Fruit fly (Drosophila melanogaster) whole organism, embryonic: ENCODE results near the gene cher.

Experiments
- Atf-2 ChIP-seq: fragments of 200-800 bp; sonication (Bioruptor generic); optimal IDR thresholded peaks from 2 replicates; lab custom pipeline; 2016; ENCODE audit warnings: missing biosample characterization, missing genetic modification characterization
- Awh ChIP-seq: fragments of 200-800 bp; sonication (Bioruptor generic); IDR thresholded peaks from 2 replicates; pipeline ENCODE4, ENCODE4 v1.3.6; 2022; ENCODE audit warnings: missing biosample characterization, missing genetic modification characterization
- CG13123 ChIP-seq: fragments of 200-800 bp; sonication (Bioruptor generic); optimal IDR thresholded peaks from 2 replicates; lab custom pipeline; 2016; ENCODE audit warnings: missing biosample characterization, missing genetic modification characterization
- CG13296 ChIP-seq: fragments of 200-800 bp; sonication (Bioruptor generic); optimal IDR thresholded peaks from 3 replicates; lab custom pipeline; 2018; ENCODE audit warnings: missing biosample characterization, mild to moderate bottlenecking, missing genetic modification characterization
- CG14965 ChIP-seq: fragments of 200-800 bp; sonication (Bioruptor generic); optimal IDR thresholded peaks from 2 replicates; lab custom pipeline; 2016; ENCODE audit warnings: missing biosample characterization, missing genetic modification characterization, borderline replicate concordance
- CG1792 ChIP-seq: fragments of 200-800 bp; sonication (Bioruptor generic); optimal IDR thresholded peaks from 2 replicates; lab custom pipeline; 2016; ENCODE audit warnings: missing biosample characterization, missing genetic modification characterization
- CG2202 ChIP-seq: fragments of 200-800 bp; sonication (Bioruptor generic); optimal IDR thresholded peaks from 2 replicates; lab custom pipeline; 2018; ENCODE audit warnings: missing biosample characterization, mild to moderate bottlenecking, missing genetic modification characterization
- CG42726 ChIP-seq: fragments of 200-800 bp; sonication (Bioruptor generic); IDR thresholded peaks from 2 replicates; pipeline ENCODE4 v1.3.6; 2022; ENCODE audit warnings: missing biosample characterization, missing genetic modification characterization; ENCODE audit not compliant: partially characterized antibody
- chif ChIP-seq, 2 experiments: fragments of 200-800 bp; sonication (Bioruptor generic); optimal IDR thresholded peaks; 3 replicates each; lab custom pipeline; 2016; ENCODE audit warnings: missing biosample characterization in 2 of 2, missing genetic modification characterization in 2 of 2
- gem ChIP-seq: fragments of 200-800 bp; sonication (Bioruptor generic); optimal IDR thresholded peaks from 2 replicates; lab custom pipeline; 2019; ENCODE audit warnings: missing biosample characterization, mild to moderate bottlenecking, missing genetic modification characterization, moderate library complexity
- grn ChIP-seq: fragments of 200-800 bp; sonication (Bioruptor generic); optimal IDR thresholded peaks from 3 replicates; lab custom pipeline; 2017; ENCODE audit warnings: missing biosample characterization, missing genetic modification characterization
- insv ChIP-seq, 2 experiments: fragments of 200-800 bp; sonication (Bioruptor generic); optimal IDR thresholded peaks; 3 replicates each; lab custom pipeline; 2016 to 2018; ENCODE audit warnings: missing biosample characterization in 2 of 2, missing genetic modification characterization in 2 of 2
- jumu ChIP-seq: fragments of 200-800 bp; sonication (Bioruptor generic); optimal IDR thresholded peaks from 3 replicates; lab custom pipeline; 2016; ENCODE audit warnings: missing biosample characterization, missing genetic modification characterization
- tgo ChIP-seq: fragments of 200-800 bp; sonication (Bioruptor generic); IDR thresholded peaks from 3 replicates; pipeline ENCODE4 v1.3.6; 2022; ENCODE audit warnings: missing biosample characterization, missing genetic modification characterization

DNA sequence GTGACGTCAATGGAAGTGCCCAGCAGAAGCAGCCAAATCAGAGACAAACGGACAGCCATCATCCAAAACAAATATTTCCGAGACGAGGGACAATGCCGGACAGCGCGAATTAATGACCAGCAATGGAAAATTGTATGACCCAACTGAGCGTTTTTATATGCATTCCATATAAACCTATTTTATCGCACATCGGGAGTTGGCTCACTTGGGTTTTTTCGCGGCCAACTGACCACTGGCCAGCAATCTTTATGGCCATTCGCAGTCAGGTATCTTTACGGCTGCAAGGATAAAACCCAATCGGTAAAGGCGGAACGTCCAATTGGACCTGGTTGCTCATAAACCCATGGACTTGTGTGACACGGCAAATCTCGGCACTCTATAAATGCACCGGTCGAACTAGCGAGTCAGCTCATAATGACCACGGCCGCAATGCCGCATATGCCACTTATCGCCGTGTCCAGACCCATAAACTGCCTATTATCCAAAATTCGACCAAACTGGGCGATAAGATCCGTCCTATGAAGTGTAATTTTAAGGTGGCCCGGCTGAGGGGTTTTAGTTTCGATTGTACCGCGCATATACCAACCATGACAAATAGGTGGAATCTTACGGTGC lies 7.0 kb upstream of the cher start, which contains the start of the genes CG4053 and CG31266:
- no peak for TF ChIP-seq CG1792
- no peak for TF ChIP-seq tgo
- TF ChIP-seq CG42726 (GFP tag; lab: Robert Waterston, UW): no peak
- TF ChIP-seq gem (tag; lab: Kevin White, UChicago): no peak
- TF ChIP-seq Atf-2 (GFP tag; lab: Kevin White, UChicago): no peak
- TF ChIP-seq CG13123 (GFP tag; lab: Kevin White, UChicago): no peak
- no peak for TF ChIP-seq jumu (GFP tag; lab: Kevin White, UChicago)
- TF ChIP-seq CG13296 (GFP tag; lab: Kevin White, UChicago): no peak
- TF ChIP-seq grn: no peak
- no peak for TF ChIP-seq insv (GFP tag; optimal IDR thresholded peaks at IDR 0.05; lab: Kevin White, UChicago)
- TF ChIP-seq chif (GFP tag; optimal IDR thresholded peaks at IDR 0.05; lab: Kevin White, UChicago): no peak
- TF ChIP-seq Awh (GFP tag; lab: Robert Waterston, UW): no peak
- TF ChIP-seq CG2202 (tag; lab: Kevin White, UChicago): no peak
- TF ChIP-seq CG14965 (GFP tag; lab: Kevin White, UChicago): no peak
